Worm (Caenorhabditis elegans): ENCODE measurements around the gene Y5H2A.4.

DNA sequence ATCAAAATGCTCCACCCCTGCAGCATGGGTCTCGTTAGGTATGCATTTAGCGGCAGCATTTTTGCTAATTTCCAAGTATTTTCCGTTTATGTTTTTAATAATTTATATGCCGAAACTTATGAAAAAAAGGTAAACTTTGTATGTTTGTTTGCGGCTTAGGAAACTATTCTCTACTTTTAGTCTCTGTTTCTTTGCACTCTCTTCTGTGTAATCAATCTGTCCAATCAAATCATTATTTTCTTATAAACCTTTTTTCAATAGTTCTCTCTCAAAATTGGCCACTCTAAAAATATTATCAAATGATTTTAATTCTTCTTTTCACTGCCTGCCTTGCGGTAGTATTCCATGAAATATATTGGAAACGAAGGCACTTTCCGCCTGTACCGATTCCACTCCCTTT is 36.1 kb downstream of the Y5H2A.4 start:
- TF ChIP-seq hnd-1 (tag; optimal IDR thresholded peaks at IDR 0.05) (no peak), B0310.2 (tag; optimal IDR thresholded peaks at IDR 0.05) (no peak), ama-1 (optimal IDR thresholded peaks at IDR 0.05) (no peak), scrt-1 (GFP tag; IDR thresholded peaks at IDR 0.05) (no peak), hmbx-1 (tag; optimal IDR thresholded peaks at IDR 0.05) (no peak), flt-1 (GFP tag; IDR thresholded peaks at IDR 0.05) (no peak), ceh-13 (GFP tag; optimal IDR thresholded peaks at IDR 0.05) (no peak), sea-1 (GFP tag; conservative IDR thresholded peaks at IDR 0.05) (no peak)

Measured in whole organism, early embryonic.